Fruit fly (Drosophila melanogaster) S2 (cell line): Measurements from ENCODE around the gene CG31538.

Source experiments
- CG8478 ChIP-seq: fragments of >200 bp; optimal IDR thresholded peaks from 2 replicates; lab custom pipeline; 2018
- CTCF ChIP-seq, 2 experiments: fragments of >200 bp; optimal IDR thresholded peaks; 2 replicates each; lab custom pipeline; 2018

The CG31538 gene

DNA sequence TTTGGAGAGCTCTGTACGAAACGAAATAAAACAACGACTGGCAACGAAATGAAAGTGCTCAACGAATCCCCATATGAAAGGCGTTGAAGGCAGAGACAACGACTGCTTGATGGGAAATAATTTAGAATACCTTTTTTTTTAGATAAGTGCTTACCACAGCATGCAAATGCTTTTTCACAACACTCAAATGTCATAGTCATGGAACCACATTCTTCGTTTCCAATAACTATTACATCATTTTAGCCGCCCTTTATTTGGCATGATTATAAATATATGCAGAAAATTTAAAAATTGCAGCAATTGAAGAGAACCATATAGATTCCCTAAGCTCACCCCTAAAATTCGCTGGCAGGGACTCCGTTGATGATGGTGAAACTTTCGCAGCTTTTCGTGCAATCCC is at the start of gene CG31538:
Gene CG31538 (minus strand): TSS at position 101 of the 400 bp plus-strand sequence.
- no peak for TF ChIP-seq CTCF (optimal IDR thresholded peaks at IDR 0.05; lab: Kevin White, UChicago)
- TF ChIP-seq CG8478 (lab: Kevin White, UChicago), result no peak

DNA sequence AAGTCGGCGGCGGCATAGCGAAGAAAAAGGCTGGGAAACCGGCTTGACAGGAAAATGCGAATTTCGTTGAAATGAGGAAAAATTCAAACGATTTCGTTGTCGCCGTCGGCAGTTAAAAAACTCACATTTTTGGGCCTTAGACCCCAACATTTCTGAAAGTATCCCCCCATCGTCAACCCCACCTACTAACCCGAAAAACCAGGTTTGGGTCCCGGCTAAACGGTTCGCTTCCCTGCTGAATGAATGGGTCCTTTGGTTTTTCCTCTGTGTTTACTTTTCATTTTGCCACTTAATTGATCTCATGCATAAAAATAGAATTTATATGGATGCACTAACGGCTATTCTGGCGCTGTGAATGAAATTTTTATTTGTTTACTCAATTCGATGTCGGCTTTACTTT is 48.5 kb upstream of the CG31538 start:
- TF ChIP-seq CTCF (optimal IDR thresholded peaks at IDR 0.05; lab: Kevin White, UChicago) (peak in 1 of 2 experiments; percentile 39), CG8478 (lab: Kevin White, UChicago) (no peak)

DNA sequence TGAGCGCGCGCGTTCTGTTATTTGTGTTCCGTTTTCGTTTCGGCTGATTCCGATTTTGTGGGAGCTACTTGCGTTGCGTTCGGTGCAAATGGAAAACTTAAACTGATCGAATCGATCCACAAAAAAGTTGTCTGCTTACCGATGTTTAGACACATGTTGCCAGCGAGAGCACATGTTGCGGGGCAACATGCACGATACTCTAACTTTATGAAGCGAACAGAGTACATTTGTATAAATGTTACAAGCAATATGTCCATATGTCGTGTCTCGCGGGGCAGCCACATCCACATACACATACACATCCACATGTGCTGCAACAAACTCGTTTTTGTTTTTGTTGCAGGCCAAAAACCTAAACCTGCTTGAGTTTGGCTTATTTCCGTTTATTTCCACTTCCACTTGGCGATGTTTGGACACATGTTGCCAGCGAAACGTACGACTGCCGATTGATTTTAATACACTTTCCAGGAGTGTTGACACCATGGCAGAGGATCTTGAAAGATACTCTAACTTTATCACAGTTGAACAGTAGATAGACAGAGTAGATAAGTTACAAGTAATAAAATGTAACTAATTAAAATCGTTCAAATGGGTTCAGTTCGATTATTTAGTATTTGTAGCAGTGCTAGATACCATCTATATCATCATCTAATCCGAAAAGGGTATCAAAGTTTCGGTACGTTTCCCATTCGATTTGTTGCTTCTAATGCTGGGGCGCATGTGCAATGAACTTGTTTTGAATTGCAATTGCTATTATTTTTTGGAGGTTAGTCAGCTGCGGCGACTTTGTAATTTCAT is 46.3 kb upstream of the CG31538 start:
- no peak for TF ChIP-seq CG8478 (lab: Kevin White, UChicago)
- no peak for TF ChIP-seq CTCF (optimal IDR thresholded peaks at IDR 0.05; lab: Kevin White, UChicago)

- TF ChIP-seq CTCF (optimal IDR thresholded peaks at IDR 0.05; lab: Kevin White, UChicago) (no peak), CG8478 (lab: Kevin White, UChicago) (no peak)
Measured at dm6 chr3R:5322182-5322609, 44.6 kb upstream of the CG31538 start.

DNA sequence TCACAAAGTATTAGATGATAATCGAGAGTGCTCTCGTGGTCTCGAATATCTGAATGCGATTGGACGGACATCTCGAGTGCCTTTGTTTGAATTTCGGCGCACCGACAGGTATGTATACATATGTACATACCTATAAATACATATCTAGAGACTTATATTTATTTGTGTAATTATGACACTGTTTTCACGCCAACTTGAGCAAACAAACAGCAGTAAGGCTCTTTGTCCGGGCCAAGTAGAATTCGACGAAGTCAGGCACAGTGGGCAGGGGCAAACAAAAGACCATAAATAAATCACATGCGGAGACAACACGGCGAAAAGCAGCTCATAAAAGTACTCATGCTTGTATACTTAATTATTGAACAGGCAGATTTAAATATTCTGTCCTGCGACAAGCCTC is 43.0 kb upstream of the CG31538 start:
- TF ChIP-seq CG8478 (lab: Kevin White, UChicago), result no peak
- no peak for TF ChIP-seq CTCF (optimal IDR thresholded peaks at IDR 0.05; lab: Kevin White, UChicago)

DNA sequence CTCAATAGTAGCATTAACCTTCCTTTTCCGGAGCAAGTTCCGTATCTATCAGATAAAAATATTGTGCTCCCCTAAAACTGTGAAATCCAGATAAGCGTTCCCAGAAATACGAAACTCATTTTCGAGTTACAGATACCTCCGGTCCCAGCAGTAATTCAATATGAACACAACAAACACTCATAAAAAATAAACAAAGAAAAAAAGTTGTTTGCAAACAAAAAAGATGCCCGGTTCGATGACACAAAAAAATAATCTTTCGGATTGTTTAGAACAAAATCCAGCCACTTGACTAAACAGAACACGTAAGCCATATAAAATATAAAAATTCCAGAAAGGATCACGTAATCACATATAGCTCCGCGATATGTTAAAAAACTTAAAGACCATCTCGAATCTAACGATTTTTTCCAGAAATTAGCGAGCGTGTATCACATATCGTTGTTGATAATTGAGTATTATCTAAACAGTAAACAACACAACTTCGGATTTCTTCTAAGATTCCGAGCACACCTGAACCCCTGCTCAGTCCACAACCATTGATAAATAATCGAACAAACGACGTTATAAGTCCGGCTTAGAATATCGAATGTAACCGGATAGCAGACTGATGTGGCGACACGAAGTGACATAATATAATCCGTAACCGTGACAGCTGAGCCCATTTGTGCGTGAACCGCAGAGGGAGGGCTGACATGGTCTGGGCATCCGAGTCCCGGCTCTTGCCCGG is 41.6 kb upstream of the CG31538 start:
- TF ChIP-seq CG8478 (lab: Kevin White, UChicago) (no peak), CTCF (optimal IDR thresholded peaks at IDR 0.05; lab: Kevin White, UChicago) (no peak)

dm6 chr3R:5317654-5318129 is 40.1 kb upstream of the CG31538 start:
- no peak for TF ChIP-seq CG8478 (lab: Kevin White, UChicago)

DNA sequence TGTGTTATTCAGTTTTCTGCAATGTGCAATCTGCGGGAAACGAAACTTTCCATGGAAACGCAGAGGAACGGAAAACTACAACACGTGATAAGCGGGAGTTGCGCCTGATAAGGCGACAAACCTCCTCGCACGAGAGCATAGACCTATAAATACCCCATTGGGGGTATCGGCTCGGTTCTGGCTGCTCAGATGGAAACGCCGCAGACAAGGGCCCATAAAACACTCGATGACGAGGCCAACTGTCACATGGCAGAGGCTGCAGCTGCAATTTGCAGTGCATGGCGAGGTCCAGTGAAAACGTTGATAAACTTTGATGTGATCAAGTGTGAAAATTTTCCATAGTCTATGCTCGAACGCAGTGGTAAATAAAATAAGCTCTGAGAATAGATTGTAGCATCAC is 39.2 kb upstream of the CG31538 start:
- TF ChIP-seq CG8478 (lab: Kevin White, UChicago) (no peak), CTCF (optimal IDR thresholded peaks at IDR 0.05; lab: Kevin White, UChicago) (no peak)

- TF ChIP-seq CTCF (optimal IDR thresholded peaks at IDR 0.05; lab: Kevin White, UChicago) (no peak), CG8478 (lab: Kevin White, UChicago) (no peak)
Measured at dm6 chr3R:5315871-5316270, 38.2 kb upstream of the CG31538 start.

DNA sequence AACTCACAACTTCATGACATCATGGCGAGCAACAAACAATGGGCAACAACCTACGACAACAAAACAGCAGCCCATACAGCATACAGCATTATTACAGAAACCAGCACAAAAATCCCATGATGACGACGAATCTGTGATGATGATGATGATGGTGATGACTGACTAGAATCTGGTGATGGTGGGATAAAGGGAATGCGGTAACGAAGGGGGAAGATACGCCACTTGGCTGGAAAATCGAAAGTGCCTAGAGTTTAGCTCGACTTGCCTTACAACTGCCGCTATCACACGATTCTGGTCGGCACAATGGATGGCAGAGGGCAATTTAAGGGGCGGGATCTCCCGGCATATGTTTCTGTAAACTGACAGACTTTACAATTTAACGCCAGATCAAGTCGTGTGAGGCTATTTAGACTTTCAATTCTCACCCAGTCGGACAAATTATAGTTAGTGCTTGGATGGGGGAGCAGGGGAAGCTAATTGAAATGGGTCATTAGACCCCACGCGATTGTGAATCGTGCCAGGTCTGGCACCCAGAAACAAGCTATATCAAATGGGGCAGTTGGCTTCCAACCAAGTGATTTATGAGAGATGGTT is 37.5 kb upstream of the CG31538 start:
- TF ChIP-seq CTCF (optimal IDR thresholded peaks at IDR 0.05; lab: Kevin White, UChicago), result no peak
- TF ChIP-seq CG8478 (lab: Kevin White, UChicago), result no peak

DNA sequence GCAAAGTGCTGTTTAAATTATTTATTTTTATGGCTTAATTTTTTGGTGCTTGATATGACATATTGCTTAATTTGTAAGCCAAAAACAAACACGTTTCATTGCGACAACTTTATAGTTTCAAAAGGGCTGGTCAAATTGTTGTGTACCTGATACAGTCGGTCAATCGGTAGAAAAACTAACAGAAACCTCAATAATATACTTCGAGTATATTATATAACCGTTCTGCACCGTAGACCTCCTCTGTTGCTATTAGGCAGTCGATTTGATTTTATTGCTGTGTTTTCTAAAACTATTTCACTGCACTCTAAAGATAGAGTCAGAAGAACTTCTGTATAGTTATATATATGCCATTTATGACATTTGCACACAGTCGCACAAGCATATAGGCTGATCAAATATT is 32.6 kb upstream of the CG31538 start:
- TF ChIP-seq CG8478 (lab: Kevin White, UChicago), result no peak

DNA sequence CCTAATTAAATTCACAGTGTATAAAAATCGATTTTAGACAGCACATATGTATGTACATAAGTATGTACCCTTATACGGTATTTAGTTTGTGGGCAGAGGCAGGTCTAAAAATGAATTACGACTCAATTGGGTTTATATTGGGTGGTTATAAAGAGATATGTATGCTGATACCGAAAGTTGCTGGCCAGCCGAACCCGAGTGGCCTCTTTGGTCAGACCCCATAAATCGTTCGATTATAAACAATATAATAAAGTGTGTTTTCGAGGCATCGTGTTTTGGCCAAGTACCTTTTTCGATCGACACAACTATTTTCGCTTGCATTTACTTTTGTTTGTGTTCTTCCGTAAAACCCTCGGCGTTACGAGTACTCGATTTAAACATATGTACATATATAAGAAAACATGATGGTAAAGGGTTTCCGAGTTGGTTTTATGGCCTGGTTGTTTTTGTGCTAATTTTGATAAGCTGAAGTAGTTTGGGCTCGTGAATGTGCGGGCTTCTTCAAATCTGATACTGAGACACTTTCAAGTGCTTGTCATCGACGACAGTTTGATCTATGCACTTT is 31.7 kb upstream of the CG31538 start:
- TF ChIP-seq CG8478 (lab: Kevin White, UChicago) (no peak), CTCF (optimal IDR thresholded peaks at IDR 0.05; lab: Kevin White, UChicago) (no peak)

dm6 chr3R:5308137-5308797 is 30.6 kb upstream of the CG31538 start:
- TF ChIP-seq CTCF (optimal IDR thresholded peaks at IDR 0.05; lab: Kevin White, UChicago) (no peak), CG8478 (lab: Kevin White, UChicago) (no peak)

DNA sequence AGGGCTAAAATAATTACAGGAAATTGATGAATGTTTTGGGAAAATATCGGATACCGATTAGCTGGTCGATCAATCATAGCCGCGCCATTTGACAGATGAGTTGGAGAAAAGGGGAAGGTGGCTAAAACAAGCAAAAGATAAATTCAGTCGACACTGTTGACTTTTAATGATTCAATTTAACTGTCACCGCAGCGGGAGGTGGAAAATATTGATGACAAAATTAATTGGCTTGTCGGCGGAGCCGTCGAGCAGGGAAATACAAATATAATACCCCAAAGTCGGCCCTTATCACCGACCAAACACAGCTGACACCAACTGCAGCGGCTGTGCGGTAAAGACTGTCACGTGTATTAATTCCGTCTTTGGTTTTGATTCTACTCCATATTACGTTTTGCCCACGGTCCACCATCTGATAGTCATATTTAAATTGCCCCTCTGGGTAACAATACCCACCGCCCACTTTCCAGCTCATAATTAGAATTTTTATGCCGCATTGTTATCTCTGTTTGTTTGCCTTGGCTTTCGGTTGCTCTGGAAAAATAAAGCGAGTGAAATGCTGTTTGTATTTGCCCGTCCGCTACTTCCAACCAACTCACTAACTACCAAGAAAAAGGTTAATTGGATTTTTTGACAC is 28.3 kb upstream of the CG31538 start:
- no peak for TF ChIP-seq CG8478 (lab: Kevin White, UChicago)
- TF ChIP-seq CTCF (optimal IDR thresholded peaks at IDR 0.05; lab: Kevin White, UChicago), result no peak
